Worm (Caenorhabditis elegans) whole organism, L2 larva: ENCODE measurements around the gene Y59E1A.4.

Experiments
- C34F6.9 ChIP-seq: fragments of 150-350 bp; optimal IDR thresholded peaks from 2 replicates; lab custom pipeline; 2014; ENCODE audit warnings: missing biosample characterization, missing genetic modification characterization
- F13H6.1 ChIP-seq: sonication (generic microtip); optimal IDR thresholded peaks from 2 replicates; lab custom pipeline; 2016; ENCODE audit warnings: missing genetic modification characterization, missing compliant biosample characterization
- R02D3.7 ChIP-seq: fragments of 150-350 bp; optimal IDR thresholded peaks from 2 replicates; lab custom pipeline; 2014; ENCODE audit warnings: missing biosample characterization, missing genetic modification characterization
- alr-1 ChIP-seq: fragments of 150-350 bp; optimal IDR thresholded peaks from 2 replicates; lab custom pipeline; 2014; ENCODE audit warnings: missing biosample characterization, missing genetic modification characterization
- aly-2 ChIP-seq: fragments of 150-350 bp; optimal IDR thresholded peaks from 2 replicates; lab custom pipeline; 2014; ENCODE audit warnings: missing biosample characterization, missing genetic modification characterization
- ceh-82 ChIP-seq: fragments of 150-350 bp; optimal IDR thresholded peaks from 2 replicates; lab custom pipeline; 2014; ENCODE audit warnings: missing biosample characterization, missing genetic modification characterization
- crh-2 ChIP-seq: sonication (generic microtip); optimal IDR thresholded peaks from 2 replicates; lab custom pipeline; 2017; ENCODE audit warnings: missing biosample characterization, missing genetic modification characterization
- egl-27 ChIP-seq: sonication (generic microtip); optimal IDR thresholded peaks from 3 replicates; lab custom pipeline; 2017; ENCODE audit warnings: missing biosample characterization, missing genetic modification reagents, missing genetic modification characterization
- elt-1 ChIP-seq: fragments of 150-350 bp; optimal IDR thresholded peaks from 2 replicates; lab custom pipeline; 2014; ENCODE audit warnings: missing biosample characterization, missing genetic modification characterization
- elt-3 ChIP-seq: sonication (generic microtip); optimal IDR thresholded peaks from 2 replicates; lab custom pipeline; 2017; ENCODE audit warnings: missing biosample characterization, missing genetic modification characterization
- fos-1 ChIP-seq: fragments of 150-350 bp; optimal IDR thresholded peaks from 2 replicates; lab custom pipeline; 2014; ENCODE audit warnings: missing biosample characterization, missing genetic modification characterization
- gmeb-1 ChIP-seq: fragments of 150-350 bp; optimal IDR thresholded peaks from 2 replicates; lab custom pipeline; 2014; ENCODE audit warnings: missing biosample characterization, missing genetic modification characterization
- lin-13 ChIP-seq: fragments of 150-350 bp; optimal IDR thresholded peaks from 2 replicates; lab custom pipeline; 2014; ENCODE audit warnings: missing biosample characterization, missing genetic modification reagents, missing genetic modification characterization
- lin-39 ChIP-seq: fragments of 150-350 bp; optimal IDR thresholded peaks from 2 replicates; lab custom pipeline; 2014; ENCODE audit warnings: missing biosample characterization, missing genetic modification reagents, missing genetic modification characterization
- lsy-2 ChIP-seq, 2 experiments: fragments of 150-350 bp in 1 of 2; sonication (generic microtip) in 1 of 2; optimal IDR thresholded peaks; 2 replicates each; lab custom pipeline; 2014 to 2017; ENCODE audit warnings: missing biosample characterization in 2 of 2, missing genetic modification characterization in 2 of 2
- mbf-1 ChIP-seq: sonication (generic microtip); optimal IDR thresholded peaks from 2 replicates; lab custom pipeline; 2017; ENCODE audit warnings: missing biosample characterization, missing genetic modification characterization
- mdl-1 ChIP-seq, 2 experiments: fragments of 150-350 bp in 1 of 2; sonication (generic microtip) in 1 of 2; optimal IDR thresholded peaks; 2 replicates each; lab custom pipeline; 2017; ENCODE audit warnings: missing biosample characterization in 2 of 2, missing genetic modification characterization in 2 of 2
- nhr-10 ChIP-seq: sonication (generic microtip); optimal IDR thresholded peaks from 2 replicates; lab custom pipeline; 2017; ENCODE audit warnings: missing biosample characterization, missing genetic modification characterization
- nhr-129 ChIP-seq: fragments of 150-350 bp; optimal IDR thresholded peaks from 2 replicates; lab custom pipeline; 2014; ENCODE audit warnings: missing biosample characterization, missing genetic modification characterization
- nhr-23 ChIP-seq: fragments of 150-350 bp; optimal IDR thresholded peaks from 2 replicates; lab custom pipeline; 2014; ENCODE audit warnings: missing biosample characterization, missing genetic modification reagents, missing genetic modification characterization
- nhr-237 ChIP-seq: fragments of 150-350 bp; optimal IDR thresholded peaks from 2 replicates; lab custom pipeline; 2014; ENCODE audit warnings: missing biosample characterization, missing genetic modification characterization
- nhr-25 ChIP-seq: fragments of 150-350 bp; sonication (generic microtip); optimal IDR thresholded peaks from 3 replicates; lab custom pipeline; 2014; ENCODE audit warnings: missing biosample characterization, missing genetic modification characterization
- nhr-6 ChIP-seq: fragments of 150-350 bp; optimal IDR thresholded peaks from 2 replicates; lab custom pipeline; 2014; ENCODE audit warnings: missing biosample characterization, missing genetic modification characterization
- nhr-77 ChIP-seq: fragments of 150-350 bp; optimal IDR thresholded peaks from 2 replicates; lab custom pipeline; 2014; ENCODE audit warnings: missing biosample characterization, missing genetic modification characterization
- peb-1 ChIP-seq: fragments of 150-350 bp; optimal IDR thresholded peaks from 2 replicates; lab custom pipeline; 2014; ENCODE audit warnings: missing biosample characterization, missing genetic modification characterization
- sem-4 ChIP-seq: fragments of 150-350 bp; optimal IDR thresholded peaks from 2 replicates; lab custom pipeline; 2014; ENCODE audit warnings: missing biosample characterization, missing genetic modification reagents, missing genetic modification characterization
- sma-3 ChIP-seq: sonication (generic microtip); optimal IDR thresholded peaks from 2 replicates; lab custom pipeline; 2016; ENCODE audit warnings: missing genetic modification reagents, missing genetic modification characterization, missing compliant biosample characterization
- sma-9 ChIP-seq, 2 experiments: fragments of 150-350 bp in 1 of 2; sonication (generic microtip) in 1 of 2; optimal IDR thresholded peaks; 2 replicates each; lab custom pipeline; 2014 to 2016; ENCODE audit warnings: missing genetic modification characterization in 2 of 2, mild to moderate bottlenecking in 1 of 2, missing biosample characterization in 1 of 2, missing compliant biosample characterization in 1 of 2, missing genetic modification reagents in 1 of 2, moderate library complexity in 1 of 2
- snpc-4 ChIP-seq: fragments of 150-350 bp; optimal IDR thresholded peaks from 2 replicates; lab custom pipeline; 2014; ENCODE audit warnings: missing biosample characterization, missing genetic modification characterization
- unc-39 ChIP-seq: fragments of 150-350 bp; optimal IDR thresholded peaks from 2 replicates; lab custom pipeline; 2014; ENCODE audit warnings: missing biosample characterization, missing genetic modification characterization
- unc-55 ChIP-seq: fragments of 150-350 bp; sonication (generic microtip); optimal IDR thresholded peaks from 3 replicates; lab custom pipeline; 2014; ENCODE audit warnings: missing biosample characterization, missing genetic modification reagents, missing genetic modification characterization
- unc-62 ChIP-seq: fragments of 150-350 bp; optimal IDR thresholded peaks from 2 replicates; lab custom pipeline; 2014; ENCODE audit warnings: missing biosample characterization, missing genetic modification reagents, missing genetic modification characterization
- zag-1 ChIP-seq: fragments of 150-350 bp; optimal IDR thresholded peaks from 2 replicates; lab custom pipeline; 2014; ENCODE audit warnings: missing biosample characterization, missing genetic modification characterization
- ztf-11 ChIP-seq: sonication (generic microtip); optimal IDR thresholded peaks from 2 replicates; lab custom pipeline; 2017; ENCODE audit warnings: missing biosample characterization, missing genetic modification characterization
- ztf-4 ChIP-seq: fragments of 150-350 bp; optimal IDR thresholded peaks from 2 replicates; lab custom pipeline; 2014; ENCODE audit warnings: missing biosample characterization, missing genetic modification characterization

Gene Y59E1A.4

DNA sequence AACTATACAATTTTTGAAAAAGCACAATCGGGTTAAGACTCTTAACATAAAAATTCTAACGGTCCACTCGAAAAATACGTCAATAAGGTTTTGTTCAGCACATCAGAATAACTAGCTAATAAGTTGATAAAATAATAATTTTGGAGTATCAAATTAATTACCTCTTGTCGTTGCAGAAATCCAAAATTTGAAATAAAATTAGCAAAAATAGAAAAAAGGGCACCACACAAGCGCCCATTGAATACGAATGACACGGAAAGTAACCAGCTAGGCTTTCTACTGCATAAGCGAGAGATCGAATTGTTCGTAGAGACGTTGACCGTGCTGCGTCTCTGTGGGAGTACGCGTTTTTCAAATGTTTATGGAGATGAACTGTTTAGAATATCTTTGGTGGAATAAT lies 19.3 kb upstream of the Y59E1A.4 start:
- TF ChIP-seq C34F6.9 (tag; lab: Kevin White, UChicago) = no peak
- no peak for TF ChIP-seq nhr-77
- no peak for TF ChIP-seq snpc-4
- no peak for TF ChIP-seq lin-39 (tag; lab: Kevin White, UChicago)
- no peak for TF ChIP-seq aly-2 (tag; lab: Kevin White, UChicago)
- no peak for TF ChIP-seq nhr-10 (tag; lab: Kevin White, UChicago)
- no peak for TF ChIP-seq nhr-129

DNA sequence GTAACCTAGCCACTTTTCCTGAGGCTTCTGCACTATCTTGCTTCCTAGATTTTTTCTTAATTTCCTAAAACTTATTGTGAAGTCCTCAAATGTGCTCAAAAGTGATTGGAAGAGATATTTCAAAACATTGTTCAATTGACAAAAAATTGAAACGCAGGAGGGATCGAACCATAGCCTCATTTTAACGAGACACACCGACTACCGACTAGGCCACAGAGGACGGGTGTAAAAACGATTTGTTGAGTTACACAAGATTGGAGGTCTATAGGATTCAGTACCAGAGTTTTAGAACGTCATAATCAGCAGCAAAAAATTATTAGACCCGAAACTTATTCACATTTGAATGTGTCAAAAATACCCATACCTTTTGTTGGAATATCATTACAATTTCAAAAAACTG lies 539 bp downstream of the Y59E1A.4 start:
- TF ChIP-seq zag-1 (tag; lab: Kevin White, UChicago) = no peak
- no peak for TF ChIP-seq elt-3
- peak; percentile 5 for TF ChIP-seq nhr-129

DNA sequence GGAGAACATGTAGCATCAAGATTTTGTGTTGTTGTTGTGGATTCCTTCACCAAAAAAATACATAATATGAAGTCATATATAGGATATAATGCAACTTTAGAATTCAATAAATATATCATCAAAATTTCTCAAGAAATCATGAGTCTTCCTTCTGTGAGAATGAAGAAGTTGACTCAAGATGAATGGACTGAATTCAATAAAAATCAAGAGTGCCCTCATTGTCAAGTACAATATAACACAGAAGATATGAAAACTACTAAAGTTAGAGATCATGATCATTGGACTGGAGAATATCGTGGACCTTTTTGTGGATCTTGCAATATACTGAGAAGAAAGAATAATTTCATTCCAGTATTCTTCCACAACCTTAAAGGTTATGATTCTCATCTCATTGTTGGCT lies 4.3 kb downstream of the Y59E1A.4 start:
- no peak for TF ChIP-seq unc-39
- no peak for TF ChIP-seq C34F6.9 (tag; lab: Kevin White, UChicago)
- no peak for TF ChIP-seq sma-3 (GFP tag; lab: Kevin White, UChicago)
- no peak for TF ChIP-seq ztf-4 (tag; lab: Kevin White, UChicago)
- no peak for TF ChIP-seq ceh-82
- TF ChIP-seq mdl-1 (tag; optimal IDR thresholded peaks at IDR 0.05; lab: Kevin White, UChicago) = no peak
- TF ChIP-seq aly-2 (tag; lab: Kevin White, UChicago) = no peak
- TF ChIP-seq sma-9 (GFP tag; optimal IDR thresholded peaks at IDR 0.05; lab: Kevin White, UChicago) = no peak
- no peak for TF ChIP-seq sma-9 (tag; optimal IDR thresholded peaks at IDR 0.05; lab: Kevin White, UChicago)
- TF ChIP-seq lin-13 (GFP tag; lab: Kevin White, UChicago) = no peak
- TF ChIP-seq F13H6.1 (tag; lab: Kevin White, UChicago) = no peak
- no peak for TF ChIP-seq fos-1 (tag; lab: Kevin White, UChicago)
- TF ChIP-seq lsy-2 (tag; optimal IDR thresholded peaks at IDR 0.05; lab: Kevin White, UChicago) = no peak
- TF ChIP-seq unc-55 = no peak
- TF ChIP-seq nhr-25 (tag; lab: Kevin White, UChicago) = no peak
- no peak for TF ChIP-seq mbf-1 (tag; lab: Kevin White, UChicago)
- no peak for TF ChIP-seq unc-62 (GFP tag; lab: Kevin White, UChicago)
- no peak for TF ChIP-seq elt-1 (tag; lab: Kevin White, UChicago)
- TF ChIP-seq ztf-11 (tag; lab: Kevin White, UChicago) = no peak
- TF ChIP-seq nhr-77 = no peak

DNA sequence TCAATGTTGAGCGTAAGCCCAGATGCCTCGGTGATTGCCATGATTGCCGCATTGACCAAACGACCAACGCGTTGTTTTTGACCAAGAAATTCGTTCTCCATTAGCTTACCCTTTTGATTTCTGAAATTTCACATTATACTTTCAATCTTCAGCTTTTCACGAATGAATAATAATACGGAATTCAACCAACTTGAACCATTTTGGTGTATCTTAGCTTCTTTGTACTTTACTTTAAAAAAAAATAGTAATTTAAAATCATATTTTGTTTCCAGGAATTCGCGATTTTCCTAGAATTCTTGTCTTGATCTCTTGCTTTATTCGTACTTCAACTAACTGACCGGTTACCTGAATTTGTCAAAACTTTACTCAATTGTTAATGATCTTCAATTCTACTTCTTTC lies 15.6 kb downstream of the Y59E1A.4 start, which contains the start of gene ZC53.2:
TSS of gene ZC53.2 (minus strand) at position 101 of the 400 bp plus-strand sequence.
- TF ChIP-seq peb-1 (tag; lab: Kevin White, UChicago) (no peak), gmeb-1 (tag; lab: Kevin White, UChicago) (no peak), R02D3.7 (no peak), sem-4 (tag; lab: Kevin White, UChicago) (no peak), lin-39 (tag; lab: Kevin White, UChicago) (no peak), nhr-6 (no peak), ztf-4 (tag; lab: Kevin White, UChicago) (no peak), lin-13 (GFP tag; lab: Kevin White, UChicago) (no peak), elt-1 (tag; lab: Kevin White, UChicago) (no peak), C34F6.9 (tag; lab: Kevin White, UChicago) (no peak), elt-3 (no peak), alr-1 (tag; lab: Kevin White, UChicago) (no peak), zag-1 (tag; lab: Kevin White, UChicago) (no peak), crh-2 (no peak), nhr-25 (tag; lab: Kevin White, UChicago) (no peak), nhr-23 (tag; lab: Kevin White, UChicago) (no peak), egl-27 (tag; lab: Kevin White, UChicago) (no peak)

DNA sequence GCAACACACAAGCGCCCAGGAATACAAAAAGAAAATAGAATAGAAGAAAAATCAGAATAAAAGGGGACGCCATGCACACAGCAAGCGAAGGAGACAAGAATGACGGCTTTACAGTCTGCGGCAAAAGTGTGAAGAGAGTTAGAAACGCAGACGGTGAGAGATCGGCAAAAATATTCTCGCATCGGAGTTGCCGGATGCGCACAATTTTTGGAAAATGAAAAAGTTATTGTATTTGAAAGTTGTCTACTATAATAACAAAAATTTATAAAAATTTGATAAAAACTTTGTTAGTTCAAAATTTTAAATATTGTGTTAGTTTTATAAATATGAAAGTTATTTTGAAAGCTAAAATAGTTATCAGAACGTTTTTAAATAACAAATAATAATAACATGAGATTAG lies 17.5 kb downstream of the Y59E1A.4 start, which contains the start of gene ZC53.22:
TSS of gene ZC53.22 (minus strand) at position 101 of the 400 bp plus-strand sequence.
- TF ChIP-seq egl-27 (tag; lab: Kevin White, UChicago) = no peak
- no peak for TF ChIP-seq crh-2
- no peak for TF ChIP-seq alr-1 (tag; lab: Kevin White, UChicago)
- TF ChIP-seq nhr-237 = no peak
- TF ChIP-seq elt-3 = no peak
